Worm (Caenorhabditis elegans): ENCODE measurements around the gene ugt-19.
A peak's percentile ranks its signal among the peaks of the same experiment; 100 is the strongest.

ugt-19 gene

DNA sequence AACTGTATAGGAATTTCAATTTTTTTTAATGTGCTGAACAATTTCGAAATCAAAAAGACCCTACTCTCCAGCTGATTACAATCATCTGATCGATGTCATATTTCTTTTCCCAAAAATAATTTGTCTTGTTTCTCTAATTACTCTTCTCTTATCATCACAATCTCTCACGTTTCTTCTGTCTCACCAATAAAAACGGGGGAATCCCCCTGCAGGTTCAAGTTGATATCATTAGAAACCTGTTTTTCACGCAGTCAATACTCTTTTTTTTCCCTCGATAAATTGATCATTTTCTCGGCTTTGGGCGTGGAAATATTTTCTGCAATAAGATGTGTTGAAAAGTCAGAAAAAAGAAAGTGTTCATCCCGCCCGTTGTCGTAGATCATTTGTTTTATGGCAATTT, 20.0 kb upstream of the ugt-19 start (continued):
- no peak for TF ChIP-seq mab-9 (GFP tag; IDR thresholded peaks at IDR 0.05)
- peak; percentile 77 for TF ChIP-seq nhr-90 (tag; optimal IDR thresholded peaks at IDR 0.05; ENCODE audit: poor library complexity)
- peak; percentile 4 for TF ChIP-seq pqm-1 (tag; optimal IDR thresholded peaks at IDR 0.05)
- TF ChIP-seq nhr-71 (tag; optimal IDR thresholded peaks at IDR 0.05), result peak; percentile 81
- peak; percentile 52 to 95 (median 86) for TF ChIP-seq elt-3 (tag; optimal IDR thresholded peaks at IDR 0.05)
- TF ChIP-seq nhr-20 (tag; optimal IDR thresholded peaks at IDR 0.05), result peak; percentile 87
- TF ChIP-seq efl-1 (optimal IDR thresholded peaks at IDR 0.05), result peak; percentile 7 to 19
- TF ChIP-seq efl-1 (GFP tag; optimal IDR thresholded peaks at IDR 0.05 in 1 of 2), result peak in 1 of 2 experiments; percentile 45
- peak; percentile 58 for TF ChIP-seq nhr-19 (GFP tag; conservative IDR thresholded peaks at IDR 0.05)
- TF ChIP-seq blmp-1 (tag; optimal IDR thresholded peaks at IDR 0.05), result peak; percentile 89

DNA sequence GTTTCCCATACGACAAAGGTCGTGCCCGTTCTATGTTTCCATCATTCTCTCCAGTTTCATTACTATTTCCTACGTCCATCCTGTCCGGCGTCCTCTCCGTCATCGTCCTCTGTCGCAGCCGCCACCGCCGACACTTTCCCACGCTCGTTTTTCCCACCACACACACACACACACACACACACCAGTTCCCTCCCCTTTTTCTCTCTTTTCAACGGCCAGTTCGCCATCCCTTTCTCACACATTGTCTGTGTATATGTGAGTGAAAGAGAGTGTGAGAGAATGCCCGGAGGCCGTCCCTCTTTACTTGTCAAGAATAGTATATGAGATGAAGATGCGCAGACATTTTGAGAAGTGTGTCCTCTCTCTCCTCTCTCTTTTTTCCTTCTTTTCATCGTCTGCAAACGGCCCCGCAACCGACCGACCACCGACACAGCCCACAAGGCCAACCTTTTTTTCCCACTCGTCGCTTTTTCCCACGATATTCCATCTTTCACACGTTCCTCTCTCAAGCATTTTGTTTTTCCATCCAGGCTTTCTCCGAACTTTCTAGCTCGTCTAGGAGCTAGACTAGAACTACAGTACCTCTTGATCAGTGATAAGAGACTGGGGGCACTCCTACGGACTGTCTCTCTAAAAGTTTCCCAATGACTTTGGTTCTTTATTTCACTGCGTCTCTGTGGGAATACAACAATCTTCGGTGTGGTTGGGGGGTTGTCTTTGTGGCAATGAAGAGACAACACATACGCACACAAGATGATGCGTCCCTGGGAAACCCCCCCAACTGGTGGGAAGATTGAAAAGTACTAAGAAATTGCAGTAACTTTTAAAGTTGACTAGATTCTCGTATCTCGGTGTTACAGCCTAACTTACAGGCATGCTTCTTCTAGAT, 17.5 kb upstream of the ugt-19 start:
- TF ChIP-seq elt-3 (tag; optimal IDR thresholded peaks at IDR 0.05) (peak; percentile 22 to 54 (median 42)), rnt-1 (tag; optimal IDR thresholded peaks at IDR 0.05) (peak; percentile 77), unc-130 (tag; optimal IDR thresholded peaks at IDR 0.05) (peak; percentile 52), dsc-1 (tag; optimal IDR thresholded peaks at IDR 0.05) (peak; percentile 51), unc-62 (GFP tag; optimal IDR thresholded peaks at IDR 0.05) (no peak), blmp-1 (tag; optimal IDR thresholded peaks at IDR 0.05) (peak; percentile 95), ceh-88 (GFP tag; IDR thresholded peaks at IDR 0.05) (no peak), nhr-237 (tag; optimal IDR thresholded peaks at IDR 0.05) (peak; percentile 62), vab-15 (tag; optimal IDR thresholded peaks at IDR 0.05) (no peak), ama-1 (optimal IDR thresholded peaks at IDR 0.05) (no peak), snu-23 (GFP tag; optimal IDR thresholded peaks at IDR 0.05) (peak; percentile 92), fkh-8 (tag; optimal IDR thresholded peaks at IDR 0.05) (peak; percentile 55), unc-98 (GFP tag; IDR thresholded peaks at IDR 0.05) (no peak), ztf-11 (tag; optimal IDR thresholded peaks at IDR 0.05) (peak in 1 of 2 experiments; percentile 40), lin-35 (GFP tag; optimal IDR thresholded peaks at IDR 0.05) (peak; percentile 59 to 68), dpl-1 (GFP tag; optimal IDR thresholded peaks at IDR 0.05) (peak; percentile 46 to 55 (median 52)), sup-37 (GFP tag; optimal IDR thresholded peaks at IDR 0.05) (no peak), grh-1 (GFP tag; IDR thresholded peaks at IDR 0.05) (peak; percentile 70), pag-3 (tag; optimal IDR thresholded peaks at IDR 0.05; ENCODE audit: borderline replicate concordance, insufficient read depth) (no peak), mef-2 (tag; optimal IDR thresholded peaks at IDR 0.05) (no peak), swsn-7 (tag; optimal IDR thresholded peaks at IDR 0.05) (peak; percentile 84), skn-1 (tag; optimal IDR thresholded peaks at IDR 0.05) (peak; percentile 71), zag-1 (tag; optimal IDR thresholded peaks at IDR 0.05) (no peak), mep-1 (tag; optimal IDR thresholded peaks at IDR 0.05) (peak; percentile 91), nhr-90 (tag; optimal IDR thresholded peaks at IDR 0.05; ENCODE audit: poor library complexity) (peak; percentile 79), irx-1 (tag; optimal IDR thresholded peaks at IDR 0.05) (peak; percentile 56), F16B12.6 (tag; optimal IDR thresholded peaks at IDR 0.05) (no peak), ztf-4 (tag; optimal IDR thresholded peaks at IDR 0.05) (peak; percentile 15), lin-13 (GFP tag; optimal IDR thresholded peaks at IDR 0.05) (peak; percentile 47), tbx-2 (tag; optimal IDR thresholded peaks at IDR 0.05) (peak; percentile 85), nhr-71 (tag; optimal IDR thresholded peaks at IDR 0.05) (peak; percentile 92), nhr-77 (tag; optimal IDR thresholded peaks at IDR 0.05) (peak; percentile 56), unc-86 (tag; optimal IDR thresholded peaks at IDR 0.05) (peak; percentile 68), elt-2 (tag; optimal IDR thresholded peaks at IDR 0.05) (peak; percentile 15), lin-14 (GFP tag; optimal IDR thresholded peaks at IDR 0.05) (peak; percentile 100), hlh-17 (GFP tag; optimal IDR thresholded peaks at IDR 0.05; ENCODE audit: borderline replicate concordance) (no peak), aly-2 (tag; optimal IDR thresholded peaks at IDR 0.05) (peak; percentile 38), isw-1 (GFP tag; IDR thresholded peaks at IDR 0.05) (peak; percentile 47), mdl-1 (tag; optimal IDR thresholded peaks at IDR 0.05) (peak in 1 of 2 experiments; percentile 81), nhr-85 (tag) (peak; percentile 96), ets-5 (GFP tag; IDR thresholded peaks at IDR 0.05) (no peak), jun-1 (tag; optimal IDR thresholded peaks at IDR 0.05) (peak; percentile 68), nhr-84 (tag; optimal IDR thresholded peaks at IDR 0.05) (no peak)
